Worm (Caenorhabditis elegans) whole organism, midembryonic: ENCODE results near the gene srt-20.

Experiments used
- T22C8.4 ChIP-seq: fragments of 200-800 bp; sonication (Bioruptor generic); IDR thresholded peaks from 2 replicates; pipeline ENCODE4 v1.3.6; 2022; ENCODE audit warnings: missing genetic modification characterization, missing compliant biosample characterization
- cog-1 ChIP-seq: sonication (generic microtip); optimal IDR thresholded peaks from 2 replicates; lab custom pipeline; 2016; ENCODE audit warnings: missing genetic modification characterization, missing compliant biosample characterization
- flt-1 ChIP-seq: fragments of 200-800 bp; sonication (Bioruptor generic); IDR thresholded peaks from 2 replicates; pipeline ENCODE4 v1.3.6; 2022; ENCODE audit warnings: missing genetic modification characterization, missing compliant biosample characterization
- klf-2 ChIP-seq: fragments of 200-800 bp; sonication (Bioruptor generic); conservative IDR thresholded peaks from 2 replicates; pipeline ENCODE4 v1.3.6; 2022; ENCODE audit warnings: missing genetic modification reagents, missing genetic modification characterization, missing compliant biosample characterization
- med-1 ChIP-seq: sonication (generic microtip); optimal IDR thresholded peaks from 2 replicates; lab custom pipeline; 2017; ENCODE audit warnings: missing genetic modification characterization, mild to moderate bottlenecking, missing compliant biosample characterization, antibody characterized with exemption, missing genetic modification reagents; ENCODE audit not compliant: insufficient read depth
- ref-1 ChIP-seq: fragments of 200-800 bp; sonication (Bioruptor generic); conservative IDR thresholded peaks from 2 replicates; pipeline ENCODE4 v1.3.6; 2022; ENCODE audit warnings: missing genetic modification reagents, missing genetic modification characterization, missing compliant biosample characterization
- tab-1 ChIP-seq: fragments of 200-800 bp; sonication (Bioruptor generic); IDR thresholded peaks from 2 replicates; pipeline ENCODE4 v1.3.6; 2022; ENCODE audit warnings: missing genetic modification characterization, missing compliant biosample characterization
- ztf-23 ChIP-seq: fragments of 200-800 bp; sonication (Bioruptor generic); IDR thresholded peaks from 2 replicates; pipeline ENCODE4 v1.3.6; 2022; ENCODE audit warnings: missing genetic modification reagents, missing genetic modification characterization, missing compliant biosample characterization

DNA sequence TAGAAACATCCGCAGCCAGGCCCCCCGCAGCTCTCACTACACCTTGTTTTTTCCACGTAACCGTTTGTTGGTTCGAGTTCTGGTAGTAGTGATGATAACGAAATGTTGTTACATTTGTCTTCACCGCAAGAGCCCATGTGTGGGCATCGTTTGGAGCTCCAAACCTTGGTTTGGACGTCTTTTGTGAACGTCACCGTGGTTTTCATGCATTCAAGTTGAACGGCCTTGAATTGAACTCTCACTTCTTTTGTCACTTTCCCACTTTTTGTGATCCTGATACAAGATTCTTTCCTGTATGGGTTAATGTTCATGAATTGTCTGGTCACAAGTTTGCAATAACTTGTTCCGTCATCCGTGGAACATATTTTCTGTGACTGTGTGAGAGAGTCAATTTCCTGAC is 25.2 kb upstream of the srt-20 start:
- no peak for TF ChIP-seq cog-1 (tag; lab: Kevin White, UChicago)
- no peak for TF ChIP-seq flt-1 (GFP tag; lab: Robert Waterston, UW)
- TF ChIP-seq T22C8.4 (GFP tag; lab: Robert Waterston, UW) = no peak
- no peak for TF ChIP-seq tab-1 (GFP tag; lab: Robert Waterston, UW)
- TF ChIP-seq klf-2 = no peak
- TF ChIP-seq ref-1 (GFP tag; lab: Robert Waterston, UW) = no peak
- TF ChIP-seq med-1 (GFP tag; lab: Kevin White, UChicago) = no peak
- no peak for TF ChIP-seq ztf-23 (GFP tag; lab: Robert Waterston, UW)
